Worm (Caenorhabditis elegans): ENCODE results near the gene H04D03.4.
A peak's percentile ranks its signal among the peaks of the same experiment; 100 is the strongest.

DNA sequence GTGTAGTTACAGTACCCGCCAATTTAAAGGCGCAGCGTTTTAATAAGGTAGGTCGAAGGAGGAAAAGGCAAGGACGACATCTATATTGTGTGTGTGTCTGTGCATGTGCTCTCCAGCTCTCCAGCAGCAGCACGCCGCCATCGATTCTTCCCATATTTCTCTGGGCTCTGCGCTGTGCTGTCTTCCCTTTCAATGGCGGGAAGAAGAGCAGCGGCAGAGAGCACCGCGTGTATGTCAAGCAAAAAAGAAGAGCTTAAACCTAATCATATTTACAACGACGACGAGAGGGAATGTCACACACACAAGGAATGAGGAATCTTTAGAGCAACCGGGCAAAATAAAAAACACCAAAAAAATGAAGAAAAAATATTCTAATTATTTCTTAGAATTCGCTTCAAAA is 52.0 kb downstream of the H04D03.4 start:
- TF ChIP-seq efl-1 (optimal IDR thresholded peaks at IDR 0.05) (peak; percentile 15 to 35), efl-1 (GFP tag; optimal IDR thresholded peaks at IDR 0.05 in 1 of 2) (no peak), skn-1 (tag; optimal IDR thresholded peaks at IDR 0.05) (no peak)
